Worm (Caenorhabditis elegans) whole organism, young adult: ENCODE results near the gene tbc-20.
A peak's percentile ranks its signal among the peaks of the same experiment; 100 is the strongest.

Experiments
- B0035.1 ChIP-seq: sonication (generic microtip); optimal IDR thresholded peaks from 2 replicates; lab custom pipeline; 2016; ENCODE audit warnings: missing genetic modification characterization, mild to moderate bottlenecking, missing compliant biosample characterization, missing genotype, missing genetic modification reagents
- D2030.7 ChIP-seq: fragments of 200-800 bp; sonication (Bioruptor generic); IDR thresholded peaks from 2 replicates; pipeline ENCODE4 v1.3.6; 2022; ENCODE audit warnings: missing genetic modification reagents, missing genetic modification characterization, missing compliant biosample characterization
- F10E7.11 ChIP-seq: sonication (generic microtip); optimal IDR thresholded peaks from 2 replicates; lab custom pipeline; 2017; ENCODE audit warnings: mild to moderate bottlenecking, missing genetic modification characterization, moderate library complexity, missing compliant biosample characterization
- F23B12.7 ChIP-seq: sonication (generic microtip); optimal IDR thresholded peaks from 2 replicates; lab custom pipeline; 2017; ENCODE audit warnings: missing genetic modification characterization, mild to moderate bottlenecking, missing compliant biosample characterization, antibody characterized with exemption, moderate library complexity; ENCODE audit not compliant: insufficient read depth
- F37B4.10 ChIP-seq: fragments of 200-800 bp; sonication (Bioruptor generic); IDR thresholded peaks from 2 replicates; pipeline ENCODE4 v1.3.6; 2022; ENCODE audit warnings: missing genetic modification characterization, missing compliant biosample characterization
- F49E8.2 ChIP-seq: sonication (generic microtip); optimal IDR thresholded peaks from 3 replicates; lab custom pipeline; 2017; ENCODE audit warnings: missing genetic modification characterization, mild to moderate bottlenecking, missing compliant biosample characterization, antibody characterized with exemption, moderate library complexity; ENCODE audit not compliant: insufficient read depth
- F52B5.7 ChIP-seq: sonication (generic microtip); optimal IDR thresholded peaks from 2 replicates; lab custom pipeline; 2016; ENCODE audit warnings: mild to moderate bottlenecking, missing genetic modification characterization, missing compliant biosample characterization
- F57A8.1 ChIP-seq: fragments of 200-800 bp; sonication (Bioruptor generic); optimal IDR thresholded peaks from 2 replicates; lab custom pipeline; 2018; ENCODE audit warnings: mild to moderate bottlenecking, missing genetic modification characterization, moderate library complexity, missing compliant biosample characterization
- K11D2.4 ChIP-seq: fragments of 200-800 bp; sonication (Bioruptor generic); IDR thresholded peaks from 2 replicates; pipeline ENCODE4 v1.3.6; 2022; ENCODE audit warnings: missing genetic modification reagents, missing genetic modification characterization, missing compliant biosample characterization
- Y53G8AR.9 ChIP-seq: fragments of 200-800 bp; sonication (Bioruptor generic); conservative IDR thresholded peaks from 2 replicates; pipeline ENCODE4 v1.3.6; 2022; ENCODE audit warnings: missing genetic modification reagents, missing genetic modification characterization, missing compliant biosample characterization
- Y56A3A.18 ChIP-seq: fragments of 200-800 bp; sonication (Bioruptor generic); IDR thresholded peaks from 2 replicates; pipeline ENCODE4 v1.3.6; 2022; ENCODE audit warnings: missing genetic modification reagents, missing genetic modification characterization, missing compliant biosample characterization
- Y95B8A.8 ChIP-seq: fragments of 200-800 bp; sonication (Bioruptor generic); IDR thresholded peaks from 2 replicates; pipeline ENCODE4 v1.3.6; 2022; ENCODE audit warnings: missing genetic modification reagents, missing genetic modification characterization, missing compliant biosample characterization
- ZK185.1 ChIP-seq: sonication (generic microtip); optimal IDR thresholded peaks from 2 replicates; lab custom pipeline; 2016; ENCODE audit warnings: mild to moderate bottlenecking, missing genetic modification characterization, missing compliant biosample characterization; ENCODE audit not compliant: poor library complexity, severe bottlenecking
- attf-6 ChIP-seq: fragments of 200-800 bp; sonication (Bioruptor generic); IDR thresholded peaks from 2 replicates; pipeline ENCODE4 v1.3.6; 2022; ENCODE audit warnings: missing genetic modification reagents, missing genetic modification characterization, missing compliant biosample characterization
- cebp-2 ChIP-seq: fragments of 200-800 bp; sonication (Bioruptor generic); IDR thresholded peaks from 2 replicates; pipeline ENCODE4 v1.3.6; 2022; ENCODE audit warnings: missing genetic modification characterization, missing compliant biosample characterization
- ceh-91 ChIP-seq: fragments of 200-800 bp; sonication (Bioruptor generic); IDR thresholded peaks from 2 replicates; pipeline ENCODE4 v1.3.6; 2022; ENCODE audit warnings: missing genetic modification reagents, missing genetic modification characterization, missing compliant biosample characterization
- dpff-1 ChIP-seq: sonication (generic microtip); optimal IDR thresholded peaks from 2 replicates; lab custom pipeline; 2017; ENCODE audit warnings: mild to moderate bottlenecking, missing genetic modification characterization, missing compliant biosample characterization
- efl-1 ChIP-seq: fragments of 150-350 bp; optimal IDR thresholded peaks from 2 replicates; lab custom pipeline; 2014; ENCODE audit warnings: missing biosample characterization, missing genetic modification reagents, missing genetic modification characterization
- egl-44 ChIP-seq: fragments of 200-800 bp; sonication (Bioruptor generic); IDR thresholded peaks from 2 replicates; pipeline ENCODE4 v1.3.6; 2022; ENCODE audit warnings: missing genetic modification reagents, missing genetic modification characterization, missing compliant biosample characterization
- egrh-3 ChIP-seq: fragments of 200-800 bp; sonication (Bioruptor generic); IDR thresholded peaks from 2 replicates; pipeline ENCODE4 v1.3.6; 2022; ENCODE audit warnings: missing genetic modification reagents, missing genetic modification characterization, missing compliant biosample characterization
- ekl-4 ChIP-seq: fragments of 200-800 bp; sonication (Bioruptor generic); IDR thresholded peaks from 2 replicates; pipeline ENCODE4 v1.3.6; 2022; ENCODE audit warnings: missing genetic modification reagents, missing genetic modification characterization, missing compliant biosample characterization
- him-1 ChIP-seq: sonication (generic microtip); optimal IDR thresholded peaks from 2 replicates; lab custom pipeline; 2016; ENCODE audit warnings: missing genotype, missing genetic modification reagents, missing genetic modification characterization, missing compliant biosample characterization
- hmg-1.2 ChIP-seq: fragments of 200-800 bp; sonication (Bioruptor generic); IDR thresholded peaks from 2 replicates; pipeline ENCODE4 v1.3.6; 2022; ENCODE audit warnings: missing genetic modification reagents, missing genetic modification characterization, missing compliant biosample characterization
- hmg-20 ChIP-seq: fragments of 200-800 bp; sonication (Bioruptor generic); IDR thresholded peaks from 2 replicates; pipeline ENCODE4 v1.3.6; 2022; ENCODE audit warnings: missing genetic modification reagents, missing genetic modification characterization, missing compliant biosample characterization
- hrde-1 ChIP-seq: sonication (generic microtip); optimal IDR thresholded peaks from 2 replicates; lab custom pipeline; 2016; ENCODE audit warnings: missing genetic modification characterization, mild to moderate bottlenecking, missing compliant biosample characterization, moderate library complexity, missing genotype, missing genetic modification reagents, borderline replicate concordance
- hsf-1 ChIP-seq: fragments of 200-800 bp; sonication (Bioruptor generic); IDR thresholded peaks from 2 replicates; pipeline ENCODE4 v1.3.6; 2022; ENCODE audit warnings: missing genetic modification reagents, missing genetic modification characterization, missing compliant biosample characterization
- lag-1 ChIP-seq: fragments of 200-800 bp; sonication (Bioruptor generic); IDR thresholded peaks from 2 replicates; pipeline ENCODE4 v1.3.6; 2022; ENCODE audit warnings: missing genetic modification reagents, missing genetic modification characterization, missing compliant biosample characterization
- lin-35 ChIP-seq, 3 experiments: fragments of 150-350 bp in 2 of 3; sonication (generic microtip) in 1 of 3; optimal IDR thresholded peaks; 2 replicates each; lab custom pipeline; 2014 to 2018; ENCODE audit warnings: missing biosample characterization in 3 of 3, missing genetic modification characterization in 3 of 3, missing genetic modification reagents in 3 of 3
- lin-54 ChIP-seq: fragments of 200-800 bp; sonication (Bioruptor generic); optimal IDR thresholded peaks from 2 replicates; lab custom pipeline; 2018; ENCODE audit warnings: mild to moderate bottlenecking, missing genetic modification characterization, missing compliant biosample characterization
- madf-3 ChIP-seq: fragments of 200-800 bp; sonication (Bioruptor generic); IDR thresholded peaks from 2 replicates; pipeline ENCODE4 v1.3.6; 2022; ENCODE audit warnings: missing genetic modification reagents, missing genetic modification characterization, missing compliant biosample characterization
- nfya-1 ChIP-seq: sonication (generic microtip); optimal IDR thresholded peaks from 2 replicates; lab custom pipeline; 2017; ENCODE audit warnings: antibody characterized with exemption, missing compliant biosample characterization, missing genetic modification characterization, borderline replicate concordance; ENCODE audit not compliant: insufficient read depth
- nfya-2 ChIP-seq: fragments of 200-800 bp; sonication (Bioruptor generic); IDR thresholded peaks from 2 replicates; pipeline ENCODE4 v1.3.6; 2022; ENCODE audit warnings: missing genetic modification reagents, missing genetic modification characterization, missing compliant biosample characterization
- nhr-27 ChIP-seq: fragments of 200-800 bp; sonication (Bioruptor generic); optimal IDR thresholded peaks from 2 replicates; lab custom pipeline; 2018; ENCODE audit warnings: mild to moderate bottlenecking, missing genetic modification characterization, moderate library complexity, missing compliant biosample characterization
- rcor-1 ChIP-seq: fragments of 200-800 bp; sonication (Bioruptor generic); IDR thresholded peaks from 2 replicates; pipeline ENCODE4 v1.3.6; 2022; ENCODE audit warnings: missing genetic modification reagents, missing genetic modification characterization, missing compliant biosample characterization
- repo-1 ChIP-seq: sonication (generic microtip); optimal IDR thresholded peaks from 2 replicates; lab custom pipeline; 2017; ENCODE audit warnings: mild to moderate bottlenecking, missing genetic modification characterization, missing compliant biosample characterization
- snpc-1.1 ChIP-seq: sonication (generic microtip); optimal IDR thresholded peaks from 2 replicates; lab custom pipeline; 2017; ENCODE audit warnings: missing genetic modification characterization, mild to moderate bottlenecking, missing compliant biosample characterization, antibody characterized with exemption, moderate library complexity, missing genotype, missing genetic modification reagents; ENCODE audit not compliant: insufficient read depth
- snpc-1.3 ChIP-seq: sonication (generic microtip); optimal IDR thresholded peaks from 2 replicates; lab custom pipeline; 2017; ENCODE audit warnings: missing genetic modification characterization, mild to moderate bottlenecking, missing compliant biosample characterization, antibody characterized with exemption, moderate library complexity, missing genotype, missing genetic modification reagents; ENCODE audit not compliant: insufficient read depth
- snpc-3.4 ChIP-seq: sonication (generic microtip); optimal IDR thresholded peaks from 2 replicates; lab custom pipeline; 2017; ENCODE audit warnings: missing genetic modification characterization, mild to moderate bottlenecking, missing compliant biosample characterization, antibody characterized with exemption, moderate library complexity, missing genotype, missing genetic modification reagents
- snpc-4 ChIP-seq, 5 experiments: fragments of 150-350 bp in 1 of 5; sonication (generic microtip) in 4 of 5; optimal IDR thresholded peaks; 2 replicates each; lab custom pipeline; 2014 to 2018; ENCODE audit warnings: missing genetic modification characterization in 5 of 5, missing biosample characterization in 3 of 5, antibody characterized with exemption in 2 of 5, mild to moderate bottlenecking in 2 of 5, missing compliant biosample characterization in 2 of 5, missing genotype in 2 of 5, moderate library complexity in 2 of 5, missing genetic modification reagents in 1 of 5
- tlf-1 ChIP-seq: fragments of 200-800 bp; sonication (Bioruptor generic); optimal IDR thresholded peaks from 2 replicates; lab custom pipeline; 2018; ENCODE audit warnings: mild to moderate bottlenecking, missing genetic modification characterization, missing compliant biosample characterization
- xnd-1 ChIP-seq: sonication (generic microtip); optimal IDR thresholded peaks from 2 replicates; lab custom pipeline; 2016; ENCODE audit warnings: missing genotype, missing genetic modification reagents, missing genetic modification characterization, missing compliant biosample characterization
- zfh-2 ChIP-seq: fragments of 200-800 bp; sonication (Bioruptor generic); conservative IDR thresholded peaks from 2 replicates; pipeline ENCODE4 v1.3.6; 2022; ENCODE audit warnings: missing genetic modification reagents, missing genetic modification characterization, missing compliant biosample characterization
- ztf-22 ChIP-seq: fragments of 200-800 bp; sonication (Bioruptor generic); optimal IDR thresholded peaks from 2 replicates; lab custom pipeline; 2018; ENCODE audit warnings: mild to moderate bottlenecking, missing genetic modification characterization, moderate library complexity, missing compliant biosample characterization
- ztf-25 ChIP-seq: fragments of 200-800 bp; sonication (Bioruptor generic); IDR thresholded peaks from 2 replicates; pipeline ENCODE4 v1.3.6; 2022; ENCODE audit warnings: missing genetic modification reagents, missing genetic modification characterization, missing compliant biosample characterization
- ztf-28 ChIP-seq: fragments of 200-800 bp; sonication (Bioruptor generic); IDR thresholded peaks from 2 replicates; pipeline ENCODE4 v1.3.6; 2022; ENCODE audit warnings: missing genetic modification reagents, missing genetic modification characterization, missing compliant biosample characterization
- ztf-6 ChIP-seq: fragments of 200-800 bp; sonication (Bioruptor generic); IDR thresholded peaks from 2 replicates; pipeline ENCODE4 v1.3.6; 2022; ENCODE audit warnings: missing genetic modification reagents, missing genetic modification characterization, missing compliant biosample characterization

The tbc-20 gene

DNA sequence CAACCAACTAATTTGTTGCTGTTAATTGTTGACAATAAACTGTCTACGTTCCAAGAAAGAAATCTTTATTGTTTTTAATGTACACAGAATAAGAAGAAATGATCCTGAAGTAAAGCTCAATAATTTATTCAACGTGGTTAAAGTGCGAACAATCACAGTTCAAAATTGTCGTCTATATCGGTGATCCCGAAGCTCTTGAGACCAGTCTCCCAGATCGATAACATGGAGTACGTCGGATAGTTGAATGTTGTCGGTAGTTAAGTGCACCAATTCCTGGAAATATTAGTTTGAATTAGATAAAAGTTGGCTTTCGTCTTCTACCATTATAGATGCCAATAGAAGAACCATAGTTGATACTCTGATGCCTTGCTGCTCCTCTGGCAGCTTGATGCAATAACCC lies 17.8 kb downstream of the tbc-20 start:
- TF ChIP-seq Y95B8A.8 (GFP tag; lab: Robert Waterston, UW) (no peak), F37B4.10 (GFP tag; lab: Robert Waterston, UW) (no peak), F57A8.1 (no peak), snpc-3.4 (tag; lab: Kevin White, UChicago) (peak; percentile 66), him-1 (tag; lab: Kevin White, UChicago) (peak; percentile 28), rcor-1 (GFP tag; lab: Robert Waterston, UW) (peak; percentile 46; the same call in 1 of the 2 replicates), efl-1 (GFP tag; lab: Kevin White, UChicago) (no peak), tlf-1 (GFP tag; lab: Kevin White, UChicago) (no peak), repo-1 (tag; lab: Kevin White, UChicago) (no peak), Y56A3A.18 (GFP tag; lab: Robert Waterston, UW) (peak; percentile 44; the same call in 1 of the 2 replicates), F52B5.7 (tag; lab: Kevin White, UChicago) (no peak), hmg-1.2 (GFP tag; lab: Robert Waterston, UW) (peak; percentile 18; the same call in 1 of the 2 replicates), hrde-1 (tag; lab: Kevin White, UChicago) (peak; percentile 34), F49E8.2 (peak; percentile 42), Y53G8AR.9 (GFP tag; lab: Robert Waterston, UW) (no peak), snpc-1.1 (tag; lab: Kevin White, UChicago) (no peak), lin-54 (peak; percentile 25), zfh-2 (GFP tag; lab: Robert Waterston, UW) (no peak), hmg-20 (GFP tag; lab: Robert Waterston, UW) (no peak), ztf-25 (GFP tag; lab: Robert Waterston, UW) (no peak), lag-1 (GFP tag; lab: Robert Waterston, UW) (no peak), ceh-91 (no peak), snpc-4 (GFP tag; optimal IDR thresholded peaks at IDR 0.05; lab: Kevin White, UChicago) (no peak), snpc-4 (tag; optimal IDR thresholded peaks at IDR 0.05; lab: Kevin White, UChicago) (no peak), egl-44 (no peak), ztf-6 (GFP tag; lab: Robert Waterston, UW) (no peak), K11D2.4 (GFP tag; lab: Robert Waterston, UW) (no peak), attf-6 (GFP tag; lab: Robert Waterston, UW) (0 out of 2 replicates have a peak, but pooled peaks have one; percentile 35), nfya-1 (no peak), lin-35 (GFP tag; optimal IDR thresholded peaks at IDR 0.05; lab: Kevin White, UChicago) (peak in 1 of 3 experiments; percentile 42), dpff-1 (tag; lab: Kevin White, UChicago) (no peak), snpc-1.3 (no peak), egrh-3 (no peak), cebp-2 (GFP tag; lab: Robert Waterston, UW) (0 out of 2 replicates have a peak, but pooled peaks have one; percentile 7), xnd-1 (tag; lab: Kevin White, UChicago) (no peak), hsf-1 (GFP tag; lab: Robert Waterston, UW) (peak; percentile 65), B0035.1 (tag; lab: Kevin White, UChicago) (no peak), F23B12.7 (tag; lab: Kevin White, UChicago) (no peak), ekl-4 (peak; percentile 38; the same call in 1 of the 2 replicates), madf-3 (GFP tag; lab: Robert Waterston, UW) (0 out of 2 replicates have a peak, but pooled peaks have one; percentile 13), nfya-2 (no peak), F10E7.11 (tag; lab: Kevin White, UChicago) (no peak), nhr-27 (tag; lab: Kevin White, UChicago) (no peak), ztf-28 (no peak), D2030.7 (GFP tag; lab: Robert Waterston, UW) (peak; percentile 35; the same call in 1 of the 2 replicates), ztf-22 (GFP tag; lab: Kevin White, UChicago) (no peak), ZK185.1 (tag; lab: Kevin White, UChicago) (no peak)
